Worm (Caenorhabditis elegans) whole organism, L3 larva: ENCODE measurements around the gene C55A1.4.

Source experiments
- R02D3.7 ChIP-seq: fragments of 150-350 bp; optimal IDR thresholded peaks from 2 replicates; lab custom pipeline; 2014; ENCODE audit warnings: missing biosample characterization, missing genetic modification characterization
- ZK546.5 ChIP-seq: sonication (generic microtip); optimal IDR thresholded peaks from 2 replicates; lab custom pipeline; 2017; ENCODE audit warnings: missing biosample characterization, missing genetic modification characterization
- ceh-16 ChIP-seq: sonication (generic microtip); optimal IDR thresholded peaks from 2 replicates; lab custom pipeline; 2017; ENCODE audit warnings: missing biosample characterization, missing genetic modification characterization
- ceh-28 ChIP-seq: fragments of 150-350 bp; optimal IDR thresholded peaks from 2 replicates; lab custom pipeline; 2014; ENCODE audit warnings: missing biosample characterization, missing genetic modification reagents, missing genetic modification characterization
- ceh-82 ChIP-seq: fragments of 150-350 bp; optimal IDR thresholded peaks from 2 replicates; lab custom pipeline; 2014; ENCODE audit warnings: missing biosample characterization, missing genetic modification characterization
- ceh-9 ChIP-seq: sonication (generic microtip); optimal IDR thresholded peaks from 2 replicates; lab custom pipeline; 2018; ENCODE audit warnings: missing biosample characterization, missing genetic modification characterization
- daf-12 ChIP-seq: fragments of 150-350 bp; optimal IDR thresholded peaks from 2 replicates; lab custom pipeline; 2014; ENCODE audit warnings: missing biosample characterization, missing genetic modification reagents, missing genetic modification characterization
- egl-27 ChIP-seq: sonication (generic microtip); optimal IDR thresholded peaks from 4 replicates; lab custom pipeline; 2017; ENCODE audit warnings: missing biosample characterization, missing genetic modification reagents, missing genetic modification characterization
- egl-5 ChIP-seq: fragments of 150-350 bp; optimal IDR thresholded peaks from 2 replicates; lab custom pipeline; 2017; ENCODE audit warnings: missing biosample characterization, missing genetic modification reagents, missing genetic modification characterization, inconsistent platforms
- elt-1 ChIP-seq: fragments of 150-350 bp; optimal IDR thresholded peaks from 2 replicates; lab custom pipeline; 2014; ENCODE audit warnings: missing biosample characterization, missing genetic modification characterization
- elt-2 ChIP-seq: sonication (generic microtip); optimal IDR thresholded peaks from 2 replicates; lab custom pipeline; 2016; ENCODE audit warnings: missing genetic modification reagents, mild to moderate bottlenecking, missing genetic modification characterization, missing compliant biosample characterization
- elt-3 ChIP-seq, 3 experiments: fragments of 150-350 bp in 1 of 3; sonication (generic microtip) in 2 of 3; optimal IDR thresholded peaks; 2 replicates in 2 of 3; 4 replicates in 1 of 3; lab custom pipeline; 2014 to 2017; ENCODE audit warnings: missing biosample characterization in 3 of 3, missing genetic modification characterization in 3 of 3
- eor-1 ChIP-seq, 2 experiments: fragments of 150-350 bp; optimal IDR thresholded peaks; 2 replicates each; lab custom pipeline; 2014 to 2018; ENCODE audit warnings: missing biosample characterization in 2 of 2, missing genetic modification characterization in 2 of 2
- fkh-2 ChIP-seq: fragments of 150-350 bp; optimal IDR thresholded peaks from 2 replicates; lab custom pipeline; 2014; ENCODE audit warnings: missing biosample characterization, missing genetic modification reagents, missing genetic modification characterization
- fos-1 ChIP-seq: fragments of 150-350 bp; optimal IDR thresholded peaks from 2 replicates; lab custom pipeline; 2014; ENCODE audit warnings: missing biosample characterization, missing genetic modification characterization
- hmg-11 ChIP-seq: sonication (generic microtip); optimal IDR thresholded peaks from 2 replicates; lab custom pipeline; 2016; ENCODE audit warnings: missing genetic modification characterization, missing compliant biosample characterization
- jun-1 ChIP-seq: fragments of 150-350 bp; optimal IDR thresholded peaks from 2 replicates; lab custom pipeline; 2014; ENCODE audit warnings: missing biosample characterization, missing genetic modification reagents, missing genetic modification characterization
- lin-39 ChIP-seq: fragments of 150-350 bp; optimal IDR thresholded peaks from 2 replicates; lab custom pipeline; 2018; ENCODE audit warnings: missing biosample characterization, missing genetic modification reagents, missing genetic modification characterization
- lsy-12 ChIP-seq: sonication (generic microtip); optimal IDR thresholded peaks from 2 replicates; lab custom pipeline; 2016; ENCODE audit warnings: mild to moderate bottlenecking, missing genetic modification characterization, missing compliant biosample characterization
- mdl-1 ChIP-seq: fragments of 150-350 bp; optimal IDR thresholded peaks from 2 replicates; lab custom pipeline; 2014; ENCODE audit warnings: missing biosample characterization, missing genetic modification characterization
- mml-1 ChIP-seq: fragments of 150-350 bp; sonication (generic microtip); optimal IDR thresholded peaks from 3 replicates; lab custom pipeline; 2014; ENCODE audit warnings: missing biosample characterization, missing genetic modification characterization
- nfya-1 ChIP-seq: sonication (generic microtip); optimal IDR thresholded peaks from 2 replicates; lab custom pipeline; 2017; ENCODE audit warnings: missing genetic modification characterization, mild to moderate bottlenecking, missing compliant biosample characterization, antibody characterized with exemption, moderate library complexity; ENCODE audit not compliant: insufficient read depth
- nhr-23 ChIP-seq: fragments of 150-350 bp; optimal IDR thresholded peaks from 2 replicates; lab custom pipeline; 2014; ENCODE audit warnings: missing biosample characterization, missing genetic modification reagents, missing genetic modification characterization
- nhr-25 ChIP-seq: sonication (generic microtip); optimal IDR thresholded peaks from 2 replicates; lab custom pipeline; 2017; ENCODE audit warnings: missing biosample characterization, missing genetic modification characterization
- nhr-67 ChIP-seq: fragments of 150-350 bp; optimal IDR thresholded peaks from 2 replicates; lab custom pipeline; 2014; ENCODE audit warnings: missing biosample characterization, missing genetic modification characterization
- nhr-76 ChIP-seq: fragments of 150-350 bp; sonication (generic microtip); optimal IDR thresholded peaks from 5 replicates; lab custom pipeline; 2014; ENCODE audit warnings: missing biosample characterization, missing genetic modification characterization
- nhr-77 ChIP-seq: fragments of 150-350 bp; optimal IDR thresholded peaks from 2 replicates; lab custom pipeline; 2014; ENCODE audit warnings: missing biosample characterization, missing genetic modification characterization
- pha-4 ChIP-seq: fragments of 150-350 bp; optimal IDR thresholded peaks from 2 replicates; lab custom pipeline; 2014; ENCODE audit warnings: missing biosample characterization, missing genetic modification reagents, missing genetic modification characterization
- pqm-1 ChIP-seq: fragments of 150-350 bp; optimal IDR thresholded peaks from 2 replicates; lab custom pipeline; 2017; ENCODE audit warnings: missing biosample characterization, missing genetic modification characterization, inconsistent platforms
- sea-2 ChIP-seq: fragments of 150-350 bp; sonication (generic microtip); optimal IDR thresholded peaks from 4 replicates; lab custom pipeline; 2014; ENCODE audit warnings: missing biosample characterization, missing genetic modification reagents, missing genetic modification characterization
- skn-1 ChIP-seq: fragments of 150-350 bp; optimal IDR thresholded peaks from 2 replicates; lab custom pipeline; 2014; ENCODE audit warnings: missing biosample characterization, missing genetic modification characterization
- snpc-4 ChIP-seq: fragments of 150-350 bp; optimal IDR thresholded peaks from 2 replicates; lab custom pipeline; 2014; ENCODE audit warnings: missing biosample characterization, missing genetic modification characterization
- tbx-2 ChIP-seq: sonication (generic microtip); optimal IDR thresholded peaks from 2 replicates; lab custom pipeline; 2016; ENCODE audit warnings: mild to moderate bottlenecking, missing genetic modification characterization, missing compliant biosample characterization
- unc-39 ChIP-seq: sonication (generic microtip); optimal IDR thresholded peaks from 4 replicates; lab custom pipeline; 2017; ENCODE audit warnings: missing biosample characterization, missing genetic modification characterization
- zag-1 ChIP-seq: fragments of 150-350 bp; optimal IDR thresholded peaks from 2 replicates; lab custom pipeline; 2014; ENCODE audit warnings: missing biosample characterization, missing genetic modification characterization
- ztf-11 ChIP-seq: fragments of 150-350 bp; optimal IDR thresholded peaks from 2 replicates; lab custom pipeline; 2014; ENCODE audit warnings: missing biosample characterization, missing genetic modification characterization
- ztf-4 ChIP-seq: fragments of 150-350 bp; optimal IDR thresholded peaks from 2 replicates; lab custom pipeline; 2014; ENCODE audit warnings: missing biosample characterization, missing genetic modification characterization

Gene C55A1.4

DNA sequence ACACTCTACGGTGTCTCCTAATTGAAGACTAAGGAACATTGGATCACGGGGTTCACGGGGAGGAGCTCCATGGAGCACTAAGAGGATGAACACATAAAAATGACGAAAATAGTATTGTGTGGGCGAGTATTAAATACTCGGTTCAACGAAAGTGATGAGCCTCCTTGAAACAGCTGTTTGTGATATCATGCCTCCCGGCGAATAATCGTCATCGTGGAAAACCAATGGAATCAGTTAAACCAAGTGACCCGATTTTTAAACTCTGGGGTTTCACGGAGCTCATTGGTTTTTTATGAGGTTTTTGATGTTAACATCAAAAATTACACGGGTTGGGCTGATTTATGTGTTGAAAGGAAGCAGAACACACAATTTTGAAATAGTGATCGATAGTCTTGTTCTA lies 18.5 kb upstream of the C55A1.4 start:
- no peak for TF ChIP-seq egl-27 (tag; lab: Kevin White, UChicago)
- no peak for TF ChIP-seq nfya-1 (tag; lab: Kevin White, UChicago)
- no peak for TF ChIP-seq nhr-77 (tag; lab: Kevin White, UChicago)
- no peak for TF ChIP-seq lsy-12 (tag; lab: Kevin White, UChicago)
- no peak for TF ChIP-seq elt-3 (tag; optimal IDR thresholded peaks at IDR 0.05; lab: Kevin White, UChicago)
- no peak for TF ChIP-seq nhr-76 (tag; lab: Kevin White, UChicago)
- TF ChIP-seq nhr-67 = no peak
- no peak for TF ChIP-seq zag-1 (tag; lab: Kevin White, UChicago)
- no peak for TF ChIP-seq ceh-16
- TF ChIP-seq sea-2 (GFP tag; lab: Kevin White, UChicago) = no peak

DNA sequence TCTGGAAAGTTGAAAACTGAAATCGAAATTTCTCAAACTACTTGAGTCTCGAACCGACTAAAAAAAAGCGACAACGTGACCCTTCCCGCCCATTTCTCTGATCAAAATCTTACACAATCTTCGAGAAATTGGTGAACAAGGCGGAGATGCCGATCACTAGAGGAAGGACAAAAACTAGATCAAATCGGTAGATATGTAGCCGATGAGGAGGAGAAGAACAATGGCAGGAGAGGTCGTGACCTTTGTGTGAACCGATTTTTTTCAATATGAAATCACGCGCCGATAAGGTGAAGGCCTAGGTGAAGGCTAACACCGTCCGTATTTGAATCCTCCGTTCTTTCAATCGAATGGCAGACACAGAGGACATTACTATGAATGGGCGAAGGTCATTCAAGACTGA lies 17.9 kb upstream of the C55A1.4 start:
- TF ChIP-seq nhr-23 (tag; lab: Kevin White, UChicago) = peak; percentile 79
- no peak for TF ChIP-seq pha-4 (tag; lab: Kevin White, UChicago)
- peak; percentile 98 for TF ChIP-seq elt-1
- TF ChIP-seq nhr-25 = peak; percentile 99

DNA sequence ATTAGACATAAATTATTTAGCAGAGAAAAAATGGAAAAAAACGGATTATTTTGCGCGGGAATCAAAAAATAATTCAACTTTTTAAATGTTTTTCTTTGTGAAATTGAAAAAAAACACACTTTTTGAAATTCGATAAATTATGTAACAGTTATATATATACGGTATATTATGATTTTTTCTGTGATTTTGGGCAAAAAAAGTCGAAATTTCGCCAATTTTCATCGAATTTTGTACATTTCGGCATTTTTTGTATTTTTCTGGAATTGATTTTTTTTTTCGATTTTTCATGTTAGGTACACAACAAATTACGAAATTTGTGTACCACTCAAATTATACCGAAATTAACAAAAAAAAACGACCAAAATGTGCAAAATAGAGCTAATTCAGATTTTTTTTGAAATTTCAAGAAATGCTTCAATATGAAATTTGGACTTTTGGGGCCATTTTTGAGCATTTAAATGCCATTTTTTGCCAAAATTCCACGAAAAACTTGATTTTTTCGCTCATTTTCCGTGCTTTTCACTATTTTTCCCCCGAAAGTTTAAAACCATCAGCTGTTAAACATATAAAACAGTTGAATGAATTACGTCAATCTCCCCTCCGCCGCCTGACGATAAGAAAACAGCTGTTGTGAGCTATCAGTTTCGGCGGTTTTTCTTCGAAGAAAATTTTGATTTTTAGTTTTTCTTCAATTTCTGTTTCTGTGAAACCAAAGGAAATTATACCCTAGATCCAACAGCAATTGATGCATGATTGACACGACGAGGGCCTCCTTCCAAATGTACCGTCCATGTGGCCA lies 15.4 kb upstream of the C55A1.4 start:
- TF ChIP-seq nfya-1 (tag; lab: Kevin White, UChicago) (no peak), nhr-76 (tag; lab: Kevin White, UChicago) (no peak), elt-2 (tag; lab: Kevin White, UChicago) (peak; percentile 16), ceh-82 (tag; lab: Kevin White, UChicago) (no peak), unc-39 (tag; lab: Kevin White, UChicago) (no peak), jun-1 (tag; lab: Kevin White, UChicago) (no peak), egl-5 (tag; lab: Kevin White, UChicago) (peak; percentile 1), daf-12 (tag; lab: Kevin White, UChicago) (no peak)
- TF ChIP-seq, all 47 proteins: peak for 2

DNA sequence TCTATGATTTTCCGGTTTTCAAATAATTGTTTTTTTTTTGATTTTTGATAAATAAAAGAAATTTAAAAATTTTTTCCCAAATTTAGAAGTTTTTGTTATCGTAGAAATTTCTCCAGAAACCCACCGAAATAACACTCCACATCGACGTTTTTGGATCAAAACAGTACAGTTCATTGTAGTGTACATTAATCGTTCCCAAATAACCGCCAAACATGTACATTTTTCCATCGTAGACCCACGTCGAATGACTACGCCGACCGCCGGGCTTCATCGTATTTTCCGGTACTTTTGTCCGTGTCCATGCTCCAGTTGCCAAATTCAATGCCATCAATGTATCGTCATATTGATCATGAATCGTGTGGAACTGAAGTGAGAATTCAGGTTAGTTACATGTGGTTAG lies 11.0 kb upstream of the C55A1.4 start, which contains the start of gene F53E4.2:
TSS of gene F53E4.2 (plus strand) at position 301 of the 400 bp plus-strand sequence.
- no peak for TF ChIP-seq snpc-4
- TF ChIP-seq elt-3 (tag; optimal IDR thresholded peaks at IDR 0.05; lab: Kevin White, UChicago) = no peak
- no peak for TF ChIP-seq hmg-11
- TF ChIP-seq ceh-9 (tag; lab: Kevin White, UChicago) = no peak
- no peak for TF ChIP-seq unc-39 (tag; lab: Kevin White, UChicago)
- TF ChIP-seq elt-2 (tag; lab: Kevin White, UChicago) = no peak
- TF ChIP-seq tbx-2 (tag; lab: Kevin White, UChicago) = no peak
- no peak for TF ChIP-seq skn-1 (tag; lab: Kevin White, UChicago)
- TF ChIP-seq nfya-1 (tag; lab: Kevin White, UChicago) = no peak
- TF ChIP-seq mml-1 = no peak
- no peak for TF ChIP-seq lsy-12 (tag; lab: Kevin White, UChicago)
- no peak for TF ChIP-seq mdl-1
- TF ChIP-seq eor-1 (tag; optimal IDR thresholded peaks at IDR 0.05; lab: Kevin White, UChicago) = no peak
- TF ChIP-seq nhr-23 (tag; lab: Kevin White, UChicago) = no peak

DNA sequence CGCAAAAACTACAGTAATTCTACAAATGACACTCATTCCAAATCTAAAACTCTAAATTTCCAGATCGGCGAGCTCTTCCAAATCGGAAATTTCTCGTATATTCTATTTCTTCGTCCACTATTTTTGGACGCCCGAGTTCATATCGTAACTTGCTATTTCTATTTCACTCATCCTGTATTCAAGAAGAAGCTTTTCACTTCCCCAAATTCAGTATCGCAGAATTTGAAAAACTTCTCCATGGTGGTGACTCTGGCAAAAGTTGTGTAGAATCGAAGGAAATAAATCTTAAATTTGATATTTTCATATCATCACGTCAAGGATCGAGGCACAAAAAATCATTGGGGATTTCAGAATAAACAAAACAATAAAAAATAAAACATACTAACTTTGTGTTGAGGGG lies 9.1 kb upstream of the C55A1.4 start:
- TF ChIP-seq nhr-23 (tag; lab: Kevin White, UChicago) (no peak), nhr-76 (tag; lab: Kevin White, UChicago) (no peak), nhr-67 (no peak), pqm-1 (tag; lab: Kevin White, UChicago) (no peak), nfya-1 (tag; lab: Kevin White, UChicago) (no peak), hmg-11 (no peak), ztf-11 (tag; lab: Kevin White, UChicago) (no peak), zag-1 (tag; lab: Kevin White, UChicago) (no peak), lin-39 (tag; lab: Kevin White, UChicago) (no peak), fos-1 (no peak), ztf-4 (tag; lab: Kevin White, UChicago) (no peak), sea-2 (GFP tag; lab: Kevin White, UChicago) (no peak), R02D3.7 (tag; lab: Kevin White, UChicago) (no peak), fkh-2 (tag; lab: Kevin White, UChicago) (no peak), mdl-1 (no peak), ceh-28 (tag; lab: Kevin White, UChicago) (no peak), elt-2 (tag; lab: Kevin White, UChicago) (no peak), ZK546.5 (no peak), jun-1 (tag; lab: Kevin White, UChicago) (no peak)
- TF ChIP-seq, all 47 proteins: peak for 0
